Fruit fly (Drosophila melanogaster) whole organism, embryonic: ENCODE data around the gene CG32259.

Experiments used
- CG10462 ChIP-seq: fragments of 200-800 bp; sonication (Bioruptor generic); optimal IDR thresholded peaks from 2 replicates; lab custom pipeline; 2016; ENCODE audit warnings: missing biosample characterization, missing genetic modification characterization
- CG10979 ChIP-seq: fragments of 200-800 bp; sonication (Bioruptor generic); optimal IDR thresholded peaks from 2 replicates; lab custom pipeline; 2018; ENCODE audit warnings: missing biosample characterization, mild to moderate bottlenecking, missing genetic modification characterization, moderate library complexity
- CG12659 ChIP-seq: fragments of 200-800 bp; sonication (Bioruptor generic); optimal IDR thresholded peaks from 3 replicates; lab custom pipeline; 2017; ENCODE audit warnings: mild to moderate bottlenecking, missing biosample characterization, missing genetic modification reagents, missing genetic modification characterization
- CG15514 ChIP-seq: fragments of 200-800 bp; sonication (Bioruptor generic); optimal IDR thresholded peaks from 3 replicates; lab custom pipeline; 2017; ENCODE audit warnings: missing biosample characterization, missing genetic modification characterization, mild to moderate bottlenecking, moderate library complexity, missing genetic modification reagents
- CG15601 ChIP-seq: fragments of 200-800 bp; sonication (Bioruptor generic); optimal IDR thresholded peaks from 3 replicates; lab custom pipeline; 2019; ENCODE audit warnings: missing biosample characterization, mild to moderate bottlenecking, missing genetic modification characterization, moderate library complexity
- CG16863 ChIP-seq: fragments of 200-800 bp; sonication (Bioruptor generic); optimal IDR thresholded peaks from 3 replicates; lab custom pipeline; 2016; ENCODE audit warnings: missing biosample characterization, missing genetic modification characterization
- CG2120 ChIP-seq: fragments of 200-800 bp; sonication (Bioruptor generic); optimal IDR thresholded peaks from 3 replicates; lab custom pipeline; 2016; ENCODE audit warnings: missing biosample characterization, missing genetic modification characterization
- CG2678 ChIP-seq: fragments of 200-800 bp; sonication (Bioruptor generic); optimal IDR thresholded peaks from 3 replicates; lab custom pipeline; 2019; ENCODE audit warnings: missing biosample characterization, mild to moderate bottlenecking, missing genetic modification characterization, moderate library complexity
- CG31441 ChIP-seq: fragments of 200-800 bp; sonication (Bioruptor generic); IDR thresholded peaks from 2 replicates; pipeline ENCODE4 v1.3.6; 2022; ENCODE audit warnings: missing biosample characterization, missing genetic modification characterization
- CG32532 ChIP-seq: fragments of 200-800 bp; sonication (Bioruptor generic); IDR thresholded peaks from 2 replicates; pipeline ENCODE4 v1.3.6; 2022; ENCODE audit warnings: missing biosample characterization, missing genetic modification characterization
- CG33213 ChIP-seq: fragments of 200-800 bp; sonication (Bioruptor generic); optimal IDR thresholded peaks from 3 replicates; lab custom pipeline; 2016; ENCODE audit warnings: missing biosample characterization, missing genetic modification characterization
- CG33557 ChIP-seq: fragments of 200-800 bp; sonication (Bioruptor generic); optimal IDR thresholded peaks from 2 replicates; lab custom pipeline; 2019; ENCODE audit warnings: missing biosample characterization, mild to moderate bottlenecking, missing genetic modification characterization, moderate library complexity
- CG34376 ChIP-seq: fragments of 200-800 bp; sonication (Bioruptor generic); optimal IDR thresholded peaks from 2 replicates; lab custom pipeline; 2018; ENCODE audit warnings: missing biosample characterization, mild to moderate bottlenecking, missing genetic modification characterization
- CG4360 ChIP-seq: fragments of 200-800 bp; sonication (Bioruptor generic); IDR thresholded peaks from 2 replicates; pipeline ENCODE4 v1.3.6; 2022; ENCODE audit warnings: missing biosample characterization, missing genetic modification characterization
- CG5245 ChIP-seq: fragments of 200-800 bp; sonication (Bioruptor generic); optimal IDR thresholded peaks from 3 replicates; lab custom pipeline; 2016; ENCODE audit warnings: missing biosample characterization, missing genetic modification characterization
- CG6854 ChIP-seq: fragments of 200-800 bp; sonication (Bioruptor generic); optimal IDR thresholded peaks from 3 replicates; lab custom pipeline; 2017; ENCODE audit warnings: missing biosample characterization, mild to moderate bottlenecking, missing genetic modification characterization
- CG8388 ChIP-seq: fragments of 200-800 bp; sonication (Bioruptor generic); optimal IDR thresholded peaks from 2 replicates; lab custom pipeline; 2019; ENCODE audit warnings: missing biosample characterization, mild to moderate bottlenecking, missing genetic modification characterization, moderate library complexity
- CG8765 ChIP-seq: fragments of 200-800 bp; sonication (Bioruptor generic); IDR thresholded peaks from 2 replicates; pipeline ENCODE4 v1.3.6; 2022; ENCODE audit warnings: missing biosample characterization, missing genetic modification characterization
- Dip2 ChIP-seq: fragments of 200-800 bp; sonication (Bioruptor generic); IDR thresholded peaks from 2 replicates; pipeline ENCODE4 v1.3.6; 2022; ENCODE audit warnings: missing biosample characterization, missing genetic modification characterization
- Drgx ChIP-seq: fragments of 200-800 bp; sonication (Bioruptor generic); IDR thresholded peaks from 2 replicates; pipeline ENCODE4 v1.3.6; 2022; ENCODE audit warnings: missing biosample characterization, missing genetic modification characterization
- Ets65A ChIP-seq: fragments of 200-800 bp; sonication (Bioruptor generic); peaks from one replicate; lab custom pipeline; 2016; ENCODE audit warnings: missing biosample characterization, missing genetic modification characterization
- H15 ChIP-seq: fragments of 200-800 bp; sonication (Bioruptor generic); IDR thresholded peaks from 3 replicates; pipeline ENCODE4 v1.3.6; 2022; ENCODE audit warnings: missing biosample characterization, missing genetic modification characterization
- HLHmδ ChIP-seq: fragments of 200-800 bp; sonication (Bioruptor generic); optimal IDR thresholded peaks from 2 replicates; lab custom pipeline; 2018; ENCODE audit warnings: missing biosample characterization, mild to moderate bottlenecking, missing genetic modification characterization, moderate library complexity
- Hmr ChIP-seq: fragments of 200-800 bp; sonication (Bioruptor generic); optimal IDR thresholded peaks from 3 replicates; lab custom pipeline; 2017; ENCODE audit warnings: mild to moderate bottlenecking, missing biosample characterization, missing genetic modification reagents, missing genetic modification characterization
- Hr3 ChIP-seq: fragments of 200-800 bp; sonication (Bioruptor generic); optimal IDR thresholded peaks from 3 replicates; lab custom pipeline; 2016; ENCODE audit warnings: missing biosample characterization, missing genetic modification characterization
- Med ChIP-seq: fragments of 200-800 bp; sonication (Bioruptor generic); peaks from one replicate; lab custom pipeline; 2016; ENCODE audit warnings: missing biosample characterization, missing genetic modification characterization, mild to moderate bottlenecking, inconsistent platforms, moderate library complexity
- Oli ChIP-seq: fragments of 200-800 bp; sonication (Bioruptor generic); optimal IDR thresholded peaks from 2 replicates; lab custom pipeline; 2018; ENCODE audit warnings: missing biosample characterization, mild to moderate bottlenecking, missing genetic modification characterization, moderate library complexity
- PHDP ChIP-seq: fragments of 200-800 bp; sonication (Bioruptor generic); optimal IDR thresholded peaks from 3 replicates; lab custom pipeline; 2018; ENCODE audit warnings: missing biosample characterization, mild to moderate bottlenecking, missing genetic modification characterization, moderate library complexity
- Ptx1 ChIP-seq: fragments of 200-800 bp; sonication (Bioruptor generic); IDR thresholded peaks from 2 replicates; pipeline ENCODE4 v1.3.6; 2022; ENCODE audit warnings: missing biosample characterization, missing genetic modification characterization
- Sin3A ChIP-seq: fragments of >200 bp; optimal IDR thresholded peaks from 2 replicates; lab custom pipeline; 2018
- Sox102F ChIP-seq: fragments of 200-800 bp; sonication (Bioruptor generic); optimal IDR thresholded peaks from 2 replicates; lab custom pipeline; 2018; ENCODE audit warnings: missing biosample characterization, mild to moderate bottlenecking, missing genetic modification characterization, moderate library complexity
- ase ChIP-seq: fragments of 200-800 bp; sonication (Bioruptor generic); IDR thresholded peaks from 3 replicates; pipeline ENCODE4 v1.3.6; 2022; ENCODE audit warnings: missing biosample characterization, missing genetic modification characterization
- dati ChIP-seq: fragments of 200-800 bp; sonication (Bioruptor generic); IDR thresholded peaks from 2 replicates; pipeline ENCODE4 v1.3.6; 2022; ENCODE audit warnings: missing biosample characterization, missing genetic modification characterization
- dmrt99B ChIP-seq: fragments of 200-800 bp; sonication (Bioruptor generic); optimal IDR thresholded peaks from 2 replicates; lab custom pipeline; 2018; ENCODE audit warnings: missing biosample characterization, mild to moderate bottlenecking, missing genetic modification characterization, moderate library complexity
- dpn ChIP-seq, 2 experiments: fragments of 200-800 bp; sonication (Bioruptor generic); optimal IDR thresholded peaks; 3 replicates each; lab custom pipeline; 2016; ENCODE audit warnings: missing biosample characterization in 2 of 2, missing genetic modification characterization in 2 of 2
- dysf ChIP-seq: fragments of 200-800 bp; sonication (Bioruptor generic); IDR thresholded peaks from 3 replicates; pipeline ENCODE4 v1.3.6; 2022; ENCODE audit warnings: missing biosample characterization, missing genetic modification characterization
- grn ChIP-seq: fragments of 200-800 bp; sonication (Bioruptor generic); optimal IDR thresholded peaks from 3 replicates; lab custom pipeline; 2017; ENCODE audit warnings: missing biosample characterization, missing genetic modification characterization
- klu ChIP-seq: fragments of 200-800 bp; sonication (Bioruptor generic); IDR thresholded peaks from 2 replicates; pipeline ENCODE4 v1.3.6; 2022; ENCODE audit warnings: missing biosample characterization, missing genetic modification characterization
- mam ChIP-seq: fragments of 200-800 bp; sonication (Bioruptor generic); optimal IDR thresholded peaks from 3 replicates; lab custom pipeline; 2016; ENCODE audit warnings: missing biosample characterization, missing genetic modification characterization
- oc ChIP-seq: fragments of 200-800 bp; sonication (Bioruptor generic); optimal IDR thresholded peaks from 2 replicates; lab custom pipeline; 2018; ENCODE audit warnings: missing biosample characterization, mild to moderate bottlenecking, missing genetic modification characterization, moderate library complexity
- prd ChIP-seq, 3 experiments: fragments of >200 bp in 2 of 3; fragments of 200-800 bp in 1 of 3; sonication (Bioruptor generic) in 1 of 3; optimal IDR thresholded peaks in 2 of 3; IDR thresholded peaks in 1 of 3; 2 replicates in 2 of 3; 3 replicates in 1 of 3; pipeline versions ENCODE4 v1.3.6 to Lab custom; 2017 to 2022; ENCODE audit warnings: missing biosample characterization in 1 of 3, missing genetic modification characterization in 1 of 3
- row ChIP-seq: fragments of 200-800 bp; sonication (Bioruptor generic); IDR thresholded peaks from 3 replicates; pipeline ENCODE4 v1.3.6; 2022; ENCODE audit warnings: missing biosample characterization, missing genetic modification characterization
- schlank ChIP-seq: fragments of 200-800 bp; sonication (Bioruptor generic); optimal IDR thresholded peaks from 2 replicates; lab custom pipeline; 2018; ENCODE audit warnings: missing biosample characterization, mild to moderate bottlenecking, missing genetic modification characterization
- sens ChIP-seq: fragments of 200-800 bp; sonication (Bioruptor generic); peaks from one replicate; lab custom pipeline; 2016; ENCODE audit warnings: missing biosample characterization, missing genetic modification characterization
- ssp ChIP-seq: fragments of 200-800 bp; sonication (Bioruptor generic); IDR thresholded peaks from 2 replicates; pipeline ENCODE4 v1.3.6; 2022; ENCODE audit warnings: missing biosample characterization, missing genetic modification characterization
- stc ChIP-seq: fragments of 200-800 bp; sonication (Bioruptor generic); IDR thresholded peaks from 2 replicates; pipeline ENCODE4 v1.3.6; 2022; ENCODE audit warnings: missing biosample characterization, missing genetic modification characterization
- unpg ChIP-seq: fragments of 200-800 bp; sonication (Bioruptor generic); optimal IDR thresholded peaks from 3 replicates; lab custom pipeline; 2018; ENCODE audit warnings: missing biosample characterization, mild to moderate bottlenecking, missing genetic modification characterization, moderate library complexity
- wek ChIP-seq: fragments of 200-800 bp; sonication (Bioruptor generic); optimal IDR thresholded peaks from 3 replicates; lab custom pipeline; 2018; ENCODE audit warnings: missing biosample characterization, mild to moderate bottlenecking, missing genetic modification characterization, moderate library complexity
- yki ChIP-seq: fragments of >200 bp; optimal IDR thresholded peaks from 3 replicates; lab custom pipeline; 2018
- zf30C ChIP-seq: fragments of 200-800 bp; sonication (Bioruptor generic); optimal IDR thresholded peaks from 3 replicates; lab custom pipeline; 2018; ENCODE audit warnings: missing biosample characterization, mild to moderate bottlenecking, missing genetic modification characterization

Gene CG32259

dm6 chr3L:4056812-4057211 lies 12.4 kb upstream of the CG32259 start:
- TF ChIP-seq Hr3 (GFP tag; lab: Kevin White, UChicago) (no peak), CG33213 (no peak), CG33557 (GFP tag; lab: Kevin White, UChicago) (no peak), ssp (GFP tag; lab: Robert Waterston, UW) (no peak), zf30C (GFP tag; lab: Kevin White, UChicago) (no peak), CG5245 (GFP tag; lab: Kevin White, UChicago) (no peak), CG6854 (GFP tag; lab: Kevin White, UChicago) (no peak), Hmr (GFP tag; lab: Kevin White, UChicago) (no peak), HLHmδ (GFP tag; lab: Kevin White, UChicago) (no peak), CG15601 (tag; lab: Kevin White, UChicago) (no peak), CG2678 (tag; lab: Kevin White, UChicago) (no peak), oc (tag; lab: Kevin White, UChicago) (no peak), CG16863 (no peak), dmrt99B (tag; lab: Kevin White, UChicago) (no peak), CG10462 (GFP tag; lab: Kevin White, UChicago) (no peak), yki (no peak), schlank (tag; lab: Kevin White, UChicago) (no peak)

dm6 chr3L:4059293-4059820 lies 9.8 kb upstream of the CG32259 start, which contains the start of gene Ugt305A1:
Gene Ugt305A1 (plus strand): TSS chr3L:4059770.
- TF ChIP-seq CG12659 (GFP tag; lab: Kevin White, UChicago) (peak; percentile 11), Oli (tag; lab: Kevin White, UChicago) (peak; percentile 6), Drgx (no peak), CG31441 (GFP tag; lab: Robert Waterston, UW) (0 out of 2 replicates have a peak, but pooled peaks have one; percentile 11), Sin3A (no peak), grn (GFP tag; lab: Kevin White, UChicago) (peak; percentile 17), prd (optimal IDR thresholded peaks at IDR 0.05; lab: Kevin White, UChicago) (no peak), prd (GFP tag; IDR thresholded peaks at IDR 0.05; lab: Robert Waterston, UW) (peak; percentile 26; the same call in 1 of the 3 replicates), ase (GFP tag; lab: Robert Waterston, UW) (no peak), PHDP (tag; lab: Kevin White, UChicago) (peak; percentile 30), dysf (GFP tag; lab: Robert Waterston, UW) (0 out of 3 replicates have a peak, but pooled peaks have one; percentile 19), Ptx1 (GFP tag; lab: Robert Waterston, UW) (peak; percentile 28; the same call in 1 of the 2 replicates), unpg (GFP tag; lab: Kevin White, UChicago) (peak; percentile 17), Dip2 (GFP tag; lab: Robert Waterston, UW) (no peak), dati (0 out of 2 replicates have a peak, but pooled peaks have one; percentile 10), Hmr (GFP tag; lab: Kevin White, UChicago) (peak; percentile 22), CG4360 (GFP tag; lab: Robert Waterston, UW) (no peak), klu (GFP tag; lab: Robert Waterston, UW) (no peak), CG8765 (no peak), Med (GFP tag; lab: Kevin White, UChicago) (peak; percentile 65), stc (GFP tag; lab: Robert Waterston, UW) (0 out of 2 replicates have a peak, but pooled peaks have one; percentile 24), CG8388 (GFP tag; lab: Kevin White, UChicago) (no peak), CG34376 (GFP tag; lab: Kevin White, UChicago) (peak; percentile 6), dpn (GFP tag; optimal IDR thresholded peaks at IDR 0.05; lab: Kevin White, UChicago) (peak in 1 of 2 experiments; percentile 3), row (peak; percentile 50; the same call in 2 of the 3 replicates), mam (GFP tag; lab: Kevin White, UChicago) (no peak), Ets65A (GFP tag; lab: Kevin White, UChicago) (peak; percentile 61), CG15514 (peak; percentile 4), H15 (no peak), Sox102F (peak; percentile 31), sens (GFP tag; lab: Kevin White, UChicago) (peak; percentile 78), CG10979 (tag; lab: Kevin White, UChicago) (peak; percentile 5), CG32532 (GFP tag; lab: Robert Waterston, UW) (peak; percentile 39; the same call in 1 of the 2 replicates), dmrt99B (tag; lab: Kevin White, UChicago) (no peak), CG2120 (peak; percentile 30), wek (GFP tag; lab: Kevin White, UChicago) (peak; percentile 50)
